Fruit fly (Drosophila melanogaster) whole organism, prepupa: ENCODE results near the gene dally.
A peak's percentile ranks its signal among the peaks of the same experiment; 100 is the strongest.

Source experiments
- Blimp-1 ChIP-seq: fragments of 200-800 bp; sonication (Bioruptor generic); optimal IDR thresholded peaks from 3 replicates; lab custom pipeline; 2017; ENCODE audit warnings: missing biosample characterization, missing genetic modification characterization, mild to moderate bottlenecking, moderate library complexity, missing genetic modification reagents
- CG10631 ChIP-seq: fragments of 200-800 bp; sonication (Bioruptor generic); optimal IDR thresholded peaks from 2 replicates; lab custom pipeline; 2016; ENCODE audit warnings: missing biosample characterization, missing genetic modification characterization
- CG10669 ChIP-seq: fragments of 200-800 bp; sonication (Bioruptor generic); optimal IDR thresholded peaks from 3 replicates; lab custom pipeline; 2018; ENCODE audit warnings: missing biosample characterization, mild to moderate bottlenecking, missing genetic modification characterization, moderate library complexity
- CG11294 ChIP-seq: fragments of 200-800 bp; sonication (Bioruptor generic); IDR thresholded peaks from 2 replicates; pipeline ENCODE4 v1.3.6; 2022; ENCODE audit warnings: missing biosample characterization, missing genetic modification characterization
- CG11762 ChIP-seq: fragments of 200-800 bp; sonication (Bioruptor generic); optimal IDR thresholded peaks from 3 replicates; lab custom pipeline; 2016; ENCODE audit warnings: missing biosample characterization, missing genetic modification characterization; ENCODE audit not compliant: insufficient read depth
- CG15336 ChIP-seq: fragments of 200-800 bp; sonication (Bioruptor generic); IDR thresholded peaks from 2 replicates; pipeline ENCODE4 v1.3.6; 2022; ENCODE audit warnings: missing biosample characterization, missing genetic modification characterization
- CG1621 ChIP-seq: fragments of 200-800 bp; sonication (Bioruptor generic); optimal IDR thresholded peaks from 3 replicates; lab custom pipeline; 2018; ENCODE audit warnings: missing biosample characterization, mild to moderate bottlenecking, missing genetic modification characterization
- CG3032 ChIP-seq: fragments of 200-800 bp; optimal IDR thresholded peaks from 2 replicates; lab custom pipeline; 2019; ENCODE audit warnings: missing biosample characterization, mild to moderate bottlenecking, missing genetic modification characterization, moderate library complexity
- CG31627 ChIP-seq: fragments of 200-800 bp; sonication (Bioruptor generic); optimal IDR thresholded peaks from 3 replicates; lab custom pipeline; 2016; ENCODE audit warnings: missing biosample characterization, missing genetic modification characterization
- CG32006 ChIP-seq: fragments of 200-800 bp; sonication (Bioruptor generic); optimal IDR thresholded peaks from 3 replicates; lab custom pipeline; 2017; ENCODE audit warnings: missing biosample characterization, mild to moderate bottlenecking, missing genetic modification characterization
- CG34406 ChIP-seq: fragments of 200-800 bp; sonication (Bioruptor generic); optimal IDR thresholded peaks from 3 replicates; lab custom pipeline; 2016; ENCODE audit warnings: missing biosample characterization, missing genetic modification characterization
- CG3919 ChIP-seq: fragments of 200-800 bp; sonication (Bioruptor generic); optimal IDR thresholded peaks from 3 replicates; lab custom pipeline; 2016; ENCODE audit warnings: missing biosample characterization, missing genetic modification characterization
- CG4318 ChIP-seq: fragments of 200-800 bp; sonication (Bioruptor generic); optimal IDR thresholded peaks from 3 replicates; lab custom pipeline; 2017; ENCODE audit warnings: missing biosample characterization, mild to moderate bottlenecking, missing genetic modification characterization
- CG6163 ChIP-seq: fragments of 200-800 bp; sonication (Bioruptor generic); IDR thresholded peaks from 3 replicates; pipeline ENCODE4 v1.3.6; 2022; ENCODE audit warnings: missing biosample characterization, missing genetic modification characterization
- CG6276 ChIP-seq: fragments of 200-800 bp; sonication (Bioruptor generic); optimal IDR thresholded peaks from 2 replicates; lab custom pipeline; 2017; ENCODE audit warnings: missing biosample characterization, mild to moderate bottlenecking, missing genetic modification characterization
- CG6792 ChIP-seq: fragments of 200-800 bp; sonication (Bioruptor generic); optimal IDR thresholded peaks from 3 replicates; lab custom pipeline; 2016; ENCODE audit warnings: missing biosample characterization, missing genetic modification characterization
- CG6808 ChIP-seq: fragments of 200-800 bp; sonication (Bioruptor generic); optimal IDR thresholded peaks from 3 replicates; lab custom pipeline; 2017; ENCODE audit warnings: missing biosample characterization, missing genetic modification characterization, mild to moderate bottlenecking, moderate library complexity, missing genetic modification reagents
- CG6854 ChIP-seq: fragments of 200-800 bp; sonication (Bioruptor generic); optimal IDR thresholded peaks from 2 replicates; lab custom pipeline; 2017; ENCODE audit warnings: missing biosample characterization, mild to moderate bottlenecking, missing genetic modification characterization
- CG7368 ChIP-seq: fragments of 200-800 bp; sonication (Bioruptor generic); optimal IDR thresholded peaks from 3 replicates; lab custom pipeline; 2016; ENCODE audit warnings: missing biosample characterization, missing genetic modification characterization
- CG8319 ChIP-seq: fragments of 200-800 bp; sonication (Bioruptor generic); optimal IDR thresholded peaks from 3 replicates; lab custom pipeline; 2016; ENCODE audit warnings: missing biosample characterization, missing genetic modification characterization
- CG8632 ChIP-seq: fragments of 200-800 bp; sonication (Bioruptor generic); optimal IDR thresholded peaks from 3 replicates; lab custom pipeline; 2016; ENCODE audit warnings: missing biosample characterization, missing genetic modification characterization
- Eip78C ChIP-seq: fragments of 200-800 bp; sonication (Bioruptor generic); peaks from one replicate; lab custom pipeline; 2016; ENCODE audit warnings: missing biosample characterization, missing genetic modification characterization
- Eip93F ChIP-seq: fragments of 200-800 bp; sonication (Bioruptor generic); optimal IDR thresholded peaks from 2 replicates; lab custom pipeline; 2016; ENCODE audit warnings: missing biosample characterization, mild to moderate bottlenecking, missing genetic modification characterization
- Ets21C ChIP-seq: fragments of 200-800 bp; sonication (Bioruptor generic); optimal IDR thresholded peaks from 3 replicates; lab custom pipeline; 2016; ENCODE audit warnings: missing biosample characterization, missing genetic modification characterization
- Gug ChIP-seq: fragments of 200-800 bp; sonication (Bioruptor generic); IDR thresholded peaks from 2 replicates; pipeline ENCODE4 v1.3.6; 2022; ENCODE audit warnings: missing biosample characterization, missing genetic modification characterization
- Hr38 ChIP-seq: sonication (Bioruptor generic); optimal IDR thresholded peaks from 2 replicates; lab custom pipeline; 2016; ENCODE audit warnings: missing biosample characterization, missing genetic modification characterization
- Hr39 ChIP-seq: fragments of 200-800 bp; sonication (Bioruptor generic); optimal IDR thresholded peaks from 2 replicates; lab custom pipeline; 2016; ENCODE audit warnings: missing biosample characterization, missing genetic modification characterization
- Hr4 ChIP-seq: fragments of 200-800 bp; sonication (Bioruptor generic); optimal IDR thresholded peaks from 3 replicates; lab custom pipeline; 2016; ENCODE audit warnings: missing biosample characterization, missing genetic modification characterization
- Lpt ChIP-seq: fragments of 200-800 bp; sonication (Bioruptor generic); optimal IDR thresholded peaks from 3 replicates; lab custom pipeline; 2016; ENCODE audit warnings: missing biosample characterization, missing genetic modification characterization
- Met ChIP-seq: fragments of 200-800 bp; sonication (Bioruptor generic); optimal IDR thresholded peaks from 3 replicates; lab custom pipeline; 2016; ENCODE audit warnings: missing biosample characterization, missing genetic modification characterization
- OdsH ChIP-seq: fragments of 200-800 bp; sonication (Bioruptor generic); optimal IDR thresholded peaks from 3 replicates; lab custom pipeline; 2016; ENCODE audit warnings: missing biosample characterization, missing genetic modification characterization
- Smox ChIP-seq: fragments of 200-800 bp; sonication (Bioruptor generic); optimal IDR thresholded peaks from 3 replicates; lab custom pipeline; 2016; ENCODE audit warnings: missing biosample characterization, missing genetic modification characterization
- Sox102F ChIP-seq: fragments of 200-800 bp; sonication (Bioruptor generic); optimal IDR thresholded peaks from 2 replicates; lab custom pipeline; 2016; ENCODE audit warnings: missing biosample characterization, mild to moderate bottlenecking, missing genetic modification characterization
- Sox14 ChIP-seq: fragments of 200-800 bp; sonication (Bioruptor generic); optimal IDR thresholded peaks from 3 replicates; lab custom pipeline; 2016; ENCODE audit warnings: missing biosample characterization, missing genetic modification characterization
- Sox15 ChIP-seq: fragments of 200-800 bp; sonication (Bioruptor generic); optimal IDR thresholded peaks from 3 replicates; lab custom pipeline; 2016; ENCODE audit warnings: missing biosample characterization, missing genetic modification characterization
- achi ChIP-seq: fragments of 200-800 bp; sonication (Bioruptor generic); optimal IDR thresholded peaks from 3 replicates; lab custom pipeline; 2016; ENCODE audit warnings: missing biosample characterization, missing genetic modification characterization
- cyc ChIP-seq: fragments of 200-800 bp; sonication (Bioruptor generic); optimal IDR thresholded peaks from 3 replicates; lab custom pipeline; 2016; ENCODE audit warnings: missing biosample characterization, missing genetic modification characterization
- dac ChIP-seq: fragments of 200-800 bp; sonication (Bioruptor generic); optimal IDR thresholded peaks from 2 replicates; lab custom pipeline; 2017; ENCODE audit warnings: missing biosample characterization, mild to moderate bottlenecking, missing genetic modification characterization
- dsx ChIP-seq: fragments of 200-800 bp; optimal IDR thresholded peaks from 3 replicates; lab custom pipeline; 2019; ENCODE audit warnings: missing biosample characterization, mild to moderate bottlenecking, missing genetic modification characterization, moderate library complexity; ENCODE audit not compliant: poor library complexity, severe bottlenecking
- eg ChIP-seq: fragments of 200-800 bp; sonication (Bioruptor generic); IDR thresholded peaks from 3 replicates; pipeline ENCODE4 v1.3.6; 2022; ENCODE audit warnings: missing biosample characterization, missing genetic modification characterization
- esn ChIP-seq: fragments of 200-800 bp; sonication (Bioruptor generic); optimal IDR thresholded peaks from 2 replicates; lab custom pipeline; 2016; ENCODE audit warnings: missing biosample characterization, mild to moderate bottlenecking, missing genetic modification characterization, moderate library complexity
- fd59A ChIP-seq: fragments of 200-800 bp; sonication (Bioruptor generic); optimal IDR thresholded peaks from 2 replicates; lab custom pipeline; 2017; ENCODE audit warnings: missing biosample characterization, mild to moderate bottlenecking, missing genetic modification characterization, missing genetic modification reagents
- fd85E ChIP-seq: fragments of 200-800 bp; sonication (Bioruptor generic); optimal IDR thresholded peaks from 3 replicates; lab custom pipeline; 2016; ENCODE audit warnings: missing biosample characterization, missing genetic modification characterization
- lz ChIP-seq: fragments of 200-800 bp; sonication (Bioruptor generic); optimal IDR thresholded peaks from 3 replicates; lab custom pipeline; 2016; ENCODE audit warnings: missing biosample characterization, missing genetic modification characterization
- pdm3 ChIP-seq: fragments of 200-800 bp; sonication (Bioruptor generic); optimal IDR thresholded peaks from 3 replicates; lab custom pipeline; 2016; ENCODE audit warnings: missing biosample characterization, missing genetic modification characterization
- salr ChIP-seq, 2 experiments: fragments of 200-800 bp; sonication (Bioruptor generic); optimal IDR thresholded peaks; 3 replicates each; lab custom pipeline; 2016 to 2018; ENCODE audit warnings: missing biosample characterization in 2 of 2, missing genetic modification characterization in 2 of 2, mild to moderate bottlenecking in 1 of 2
- spab ChIP-seq: fragments of 200-800 bp; sonication (Bioruptor generic); optimal IDR thresholded peaks from 2 replicates; lab custom pipeline; 2017; ENCODE audit warnings: missing biosample characterization, mild to moderate bottlenecking, missing genetic modification characterization, missing genetic modification reagents
- ss ChIP-seq, 2 experiments: fragments of 200-800 bp; sonication (Bioruptor generic); optimal IDR thresholded peaks; 2 replicates in 1 of 2; 3 replicates in 1 of 2; lab custom pipeline; 2017 to 2018; ENCODE audit warnings: mild to moderate bottlenecking in 2 of 2, missing biosample characterization in 2 of 2, missing genetic modification characterization in 2 of 2, moderate library complexity in 1 of 2
- svp ChIP-seq: fragments of 200-800 bp; sonication (Bioruptor generic); peaks from one replicate; lab custom pipeline; 2016; ENCODE audit warnings: missing biosample characterization, missing genetic modification characterization
- topi ChIP-seq: fragments of 200-800 bp; sonication (Bioruptor generic); optimal IDR thresholded peaks from 3 replicates; lab custom pipeline; 2016; ENCODE audit warnings: missing biosample characterization, missing genetic modification characterization
- vri ChIP-seq: fragments of 200-800 bp; sonication (Bioruptor generic); optimal IDR thresholded peaks from 3 replicates; lab custom pipeline; 2016; ENCODE audit warnings: missing biosample characterization, mild to moderate bottlenecking, missing genetic modification characterization

The dally gene

DNA sequence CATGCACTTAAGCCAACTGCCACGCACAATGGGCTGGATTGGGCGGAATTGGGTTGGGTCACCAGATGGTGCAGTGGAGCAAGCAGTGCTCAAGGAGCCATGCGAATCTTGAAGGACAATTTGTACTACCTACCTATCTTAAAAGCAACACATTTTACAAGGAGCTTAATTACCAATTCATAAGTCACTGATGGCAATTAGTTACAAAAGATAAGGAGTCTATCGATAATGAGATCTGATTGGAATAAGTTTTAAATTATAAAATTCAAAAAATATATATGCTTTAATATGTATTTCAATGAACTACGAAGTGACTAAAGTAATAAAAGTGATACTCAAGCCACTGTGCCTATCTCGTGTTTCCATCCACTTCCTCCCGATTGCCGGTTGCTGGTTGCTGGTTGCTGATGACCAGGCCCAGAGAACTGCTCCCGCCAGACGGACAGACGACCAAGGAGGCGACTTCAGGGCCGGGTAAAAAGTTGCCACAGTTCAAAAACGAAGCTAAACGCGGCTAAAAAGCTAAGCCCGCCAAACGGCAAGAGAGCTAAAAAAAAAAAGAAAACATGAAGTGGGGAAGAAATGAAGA, 54.6 kb downstream of the dally start:
- TF ChIP-seq achi (peak; percentile 76), Eip93F (GFP tag; lab: Kevin White, UChicago) (no peak), CG11762 (GFP tag; lab: Kevin White, UChicago) (peak; percentile 1), CG10631 (GFP tag; lab: Kevin White, UChicago) (peak; percentile 73), Sox14 (GFP tag; lab: Kevin White, UChicago) (peak; percentile 60), CG3032 (peak; percentile 61), Sox102F (peak; percentile 12), CG31627 (GFP tag; lab: Kevin White, UChicago) (peak; percentile 26), fd85E (GFP tag; lab: Kevin White, UChicago) (no peak), svp (GFP tag; lab: Kevin White, UChicago) (no peak), CG6854 (GFP tag; lab: Kevin White, UChicago) (no peak), CG7368 (GFP tag; lab: Kevin White, UChicago) (no peak), CG34406 (GFP tag; lab: Kevin White, UChicago) (peak; percentile 46), CG3919 (GFP tag; lab: Kevin White, UChicago) (peak; percentile 60), CG6792 (GFP tag; lab: Kevin White, UChicago) (peak; percentile 34), Ets21C (no peak), CG8319 (GFP tag; lab: Kevin White, UChicago) (peak; percentile 6), dsx (no peak), Met (GFP tag; lab: Kevin White, UChicago) (peak; percentile 50), CG1621 (tag; lab: Kevin White, UChicago) (peak; percentile 46), Hr4 (peak; percentile 39), CG4318 (peak; percentile 58), CG6163 (GFP tag; lab: Robert Waterston, UW) (peak; percentile 59; the same call in 1 of the 3 replicates), salr (GFP tag; optimal IDR thresholded peaks at IDR 0.05; lab: Kevin White, UChicago) (peak; percentile 40 to 73), pdm3 (GFP tag; lab: Kevin White, UChicago) (peak; percentile 55), CG10669 (peak; percentile 52), OdsH (GFP tag; lab: Kevin White, UChicago) (peak; percentile 64), Hr38 (no peak), ss (GFP tag; optimal IDR thresholded peaks at IDR 0.05; lab: Kevin White, UChicago) (peak; percentile 60 to 65), topi (GFP tag; lab: Kevin White, UChicago) (peak; percentile 14), eg (GFP tag; lab: Robert Waterston, UW) (0 out of 3 replicates have a peak, but pooled peaks have one; percentile 31), CG6808 (GFP tag; lab: Kevin White, UChicago) (peak; percentile 73), CG8632 (GFP tag; lab: Kevin White, UChicago) (peak; percentile 36), lz (GFP tag; lab: Kevin White, UChicago) (peak; percentile 10), Blimp-1 (GFP tag; lab: Kevin White, UChicago) (no peak), Sox15 (GFP tag; lab: Kevin White, UChicago) (peak; percentile 9), cyc (GFP tag; lab: Kevin White, UChicago) (no peak), fd59A (peak; percentile 61), CG32006 (GFP tag; lab: Kevin White, UChicago) (peak; percentile 64), Eip78C (GFP tag; lab: Kevin White, UChicago) (peak; percentile 93), esn (GFP tag; lab: Kevin White, UChicago) (peak; percentile 49), CG15336 (GFP tag; lab: Robert Waterston, UW) (peak; percentile 37; the same call in 1 of the 2 replicates), vri (GFP tag; lab: Kevin White, UChicago) (peak; percentile 19), Smox (peak; percentile 47), Lpt (peak; percentile 10), CG6276 (GFP tag; lab: Kevin White, UChicago) (peak; percentile 29), CG11294 (GFP tag; lab: Robert Waterston, UW) (no peak), Hr39 (GFP tag; lab: Kevin White, UChicago) (peak; percentile 13), spab (GFP tag; lab: Kevin White, UChicago) (peak; percentile 71), dac (GFP tag; lab: Kevin White, UChicago) (no peak), Gug (GFP tag; lab: Robert Waterston, UW) (no peak)
